Fruit fly (Drosophila melanogaster) whole organism, embryonic: ENCODE results near the gene CatB.

ENCODE experiments used
- Atf6 ChIP-seq: fragments of 200-800 bp; sonication (Bioruptor generic); IDR thresholded peaks from 2 replicates; pipeline ENCODE4 v1.3.6; 2022; ENCODE audit warnings: missing biosample characterization, missing genetic modification characterization
- Bgb ChIP-seq: fragments of 200-800 bp; sonication (Bioruptor generic); IDR thresholded peaks from 2 replicates; pipeline ENCODE4 v1.3.6; 2022; ENCODE audit warnings: missing biosample characterization, missing genetic modification characterization; ENCODE audit not compliant: partially characterized antibody
- CG10209 ChIP-seq: fragments of 200-800 bp; sonication (Bioruptor generic); optimal IDR thresholded peaks from 3 replicates; lab custom pipeline; 2017; ENCODE audit warnings: missing biosample characterization, mild to moderate bottlenecking, missing genetic modification characterization, missing genetic modification reagents
- CG11456 ChIP-seq: fragments of 200-800 bp; sonication (Bioruptor generic); IDR thresholded peaks from 3 replicates; pipeline ENCODE4 v1.3.6; 2022; ENCODE audit warnings: missing biosample characterization, missing genetic modification characterization
- CG1233 ChIP-seq: fragments of 200-800 bp; sonication (Bioruptor generic); optimal IDR thresholded peaks from 4 replicates; lab custom pipeline; 2018; ENCODE audit warnings: missing biosample characterization, mild to moderate bottlenecking, missing genetic modification characterization
- CG13287 ChIP-seq: fragments of 200-800 bp; sonication (Bioruptor generic); IDR thresholded peaks from 2 replicates; pipeline ENCODE4 v1.3.6; 2022; ENCODE audit warnings: missing biosample characterization, missing genetic modification characterization; ENCODE audit not compliant: partially characterized antibody
- CG16815 ChIP-seq: fragments of 200-800 bp; sonication (Bioruptor generic); optimal IDR thresholded peaks from 3 replicates; lab custom pipeline; 2017; ENCODE audit warnings: missing biosample characterization, mild to moderate bottlenecking, missing genetic modification characterization
- CG17359 ChIP-seq: fragments of 200-800 bp; sonication (Bioruptor generic); optimal IDR thresholded peaks from 3 replicates; lab custom pipeline; 2018; ENCODE audit warnings: missing biosample characterization, mild to moderate bottlenecking, missing genetic modification characterization, moderate library complexity
- CG18599 ChIP-seq: fragments of 200-800 bp; sonication (Bioruptor generic); optimal IDR thresholded peaks from 3 replicates; lab custom pipeline; 2017; ENCODE audit warnings: missing biosample characterization, missing genetic modification characterization, mild to moderate bottlenecking, moderate library complexity, missing genetic modification reagents
- CG33213 ChIP-seq: fragments of 200-800 bp; sonication (Bioruptor generic); optimal IDR thresholded peaks from 3 replicates; lab custom pipeline; 2016; ENCODE audit warnings: missing biosample characterization, missing genetic modification characterization
- CG42726 ChIP-seq: fragments of 200-800 bp; sonication (Bioruptor generic); IDR thresholded peaks from 2 replicates; pipeline ENCODE4 v1.3.6; 2022; ENCODE audit warnings: missing biosample characterization, missing genetic modification characterization; ENCODE audit not compliant: partially characterized antibody
- CG4404 ChIP-seq: fragments of 200-800 bp; sonication (Bioruptor generic); IDR thresholded peaks from 2 replicates; pipeline ENCODE4 v1.3.6; 2022; ENCODE audit warnings: missing biosample characterization, missing genetic modification characterization
- CG6175 ChIP-seq: fragments of 200-800 bp; sonication (Bioruptor generic); IDR thresholded peaks from 3 replicates; pipeline ENCODE4 v1.3.6; 2022; ENCODE audit warnings: missing biosample characterization, missing genetic modification characterization
- CG7271 ChIP-seq: fragments of 200-800 bp; sonication (Bioruptor generic); optimal IDR thresholded peaks from 2 replicates; lab custom pipeline; 2018; ENCODE audit warnings: missing biosample characterization, mild to moderate bottlenecking, missing genetic modification characterization, moderate library complexity
- CG7372 ChIP-seq: fragments of 200-800 bp; sonication (Bioruptor generic); IDR thresholded peaks from 2 replicates; pipeline ENCODE4 v1.3.6; 2022; ENCODE audit warnings: missing biosample characterization, missing genetic modification characterization
- CG7928 ChIP-seq: fragments of 200-800 bp; sonication (Bioruptor generic); optimal IDR thresholded peaks from 2 replicates; lab custom pipeline; 2017; ENCODE audit warnings: missing biosample characterization, mild to moderate bottlenecking, missing genetic modification characterization
- CG7963 ChIP-seq: fragments of 200-800 bp; sonication (Bioruptor generic); IDR thresholded peaks from 3 replicates; pipeline ENCODE4 v1.3.6; 2022; ENCODE audit warnings: missing biosample characterization, missing genetic modification characterization; ENCODE audit not compliant: partially characterized antibody
- CG8281 ChIP-seq: fragments of 200-800 bp; sonication (Bioruptor generic); optimal IDR thresholded peaks from 2 replicates; lab custom pipeline; 2018; ENCODE audit warnings: missing biosample characterization, mild to moderate bottlenecking, missing genetic modification characterization, moderate library complexity
- CG9932 ChIP-seq: fragments of 200-800 bp; sonication (Bioruptor generic); IDR thresholded peaks from 2 replicates; pipeline ENCODE4 v1.3.6; 2022; ENCODE audit warnings: missing biosample characterization, missing genetic modification characterization
- Dad ChIP-seq: fragments of 200-800 bp; sonication (Bioruptor generic); optimal IDR thresholded peaks from 3 replicates; lab custom pipeline; 2016; ENCODE audit warnings: missing biosample characterization, missing genetic modification characterization
- Dll ChIP-seq: fragments of 200-800 bp; sonication (Bioruptor generic); IDR thresholded peaks from 4 replicates; pipeline ENCODE4 v1.3.6; 2022; ENCODE audit warnings: missing biosample characterization, missing genetic modification characterization; ENCODE audit not compliant: partially characterized antibody
- Doc2 ChIP-seq: fragments of 200-800 bp; sonication (Bioruptor generic); IDR thresholded peaks from 2 replicates; pipeline ENCODE4 v1.3.6; 2022; ENCODE audit warnings: missing biosample characterization, missing genetic modification characterization
- Ets65A ChIP-seq: fragments of 200-800 bp; sonication (Bioruptor generic); peaks from one replicate; lab custom pipeline; 2016; ENCODE audit warnings: missing biosample characterization, missing genetic modification characterization
- Fer2 ChIP-seq: fragments of 200-800 bp; sonication (Bioruptor generic); optimal IDR thresholded peaks from 2 replicates; lab custom pipeline; 2018; ENCODE audit warnings: missing biosample characterization, mild to moderate bottlenecking, missing genetic modification characterization, moderate library complexity
- HLHmδ ChIP-seq: fragments of 200-800 bp; sonication (Bioruptor generic); optimal IDR thresholded peaks from 2 replicates; lab custom pipeline; 2018; ENCODE audit warnings: missing biosample characterization, mild to moderate bottlenecking, missing genetic modification characterization, moderate library complexity
- Hr78 ChIP-seq, 2 experiments: fragments of 200-800 bp in 1 of 2; fragments of >200 bp in 1 of 2; sonication (Bioruptor generic) in 1 of 2; optimal IDR thresholded peaks; 2 replicates each; lab custom pipeline; 2017 to 2019; ENCODE audit warnings: missing biosample characterization in 2 of 2, missing genetic modification characterization in 2 of 2, mild to moderate bottlenecking in 1 of 2, moderate library complexity in 1 of 2
- Opbp ChIP-seq: fragments of 200-800 bp; sonication (Bioruptor generic); IDR thresholded peaks from 3 replicates; pipeline ENCODE4 v1.3.6; 2022; ENCODE audit warnings: missing biosample characterization, missing genetic modification characterization; ENCODE audit not compliant: partially characterized antibody
- Rx ChIP-seq: fragments of 200-800 bp; sonication (Bioruptor generic); IDR thresholded peaks from 2 replicates; pipeline ENCODE4 v1.3.6; 2022; ENCODE audit warnings: missing biosample characterization, missing genetic modification characterization
- Vsx1 ChIP-seq: fragments of 200-800 bp; sonication (Bioruptor generic); optimal IDR thresholded peaks from 2 replicates; lab custom pipeline; 2017; ENCODE audit warnings: missing biosample characterization, mild to moderate bottlenecking, missing genetic modification characterization, missing genetic modification reagents
- ab ChIP-seq: fragments of 200-800 bp; sonication (Bioruptor generic); optimal IDR thresholded peaks from 2 replicates; lab custom pipeline; 2016; ENCODE audit warnings: missing biosample characterization, missing genetic modification characterization
- az2 ChIP-seq: fragments of 200-800 bp; sonication (Bioruptor generic); optimal IDR thresholded peaks from 3 replicates; lab custom pipeline; 2016; ENCODE audit warnings: missing biosample characterization, missing genetic modification characterization
- bigmax ChIP-seq: fragments of 200-800 bp; sonication (Bioruptor generic); optimal IDR thresholded peaks from 2 replicates; lab custom pipeline; 2018; ENCODE audit warnings: missing biosample characterization, mild to moderate bottlenecking, missing genetic modification characterization
- bowl ChIP-seq: fragments of 200-800 bp; sonication (Bioruptor generic); IDR thresholded peaks from 2 replicates; pipeline ENCODE4 v1.3.6; 2022; ENCODE audit warnings: missing biosample characterization, missing genetic modification characterization
- cad ChIP-seq: fragments of >200 bp; optimal IDR thresholded peaks from 2 replicates; lab custom pipeline; 2017; ENCODE audit warnings: missing biosample characterization, missing genetic modification characterization
- chinmo ChIP-seq: fragments of 200-800 bp; sonication (Bioruptor generic); IDR thresholded peaks from 4 replicates; pipeline ENCODE4 v1.3.6; 2022; ENCODE audit warnings: missing biosample characterization, missing genetic modification characterization; ENCODE audit not compliant: partially characterized antibody
- chm ChIP-seq: fragments of 200-800 bp; sonication (Bioruptor generic); IDR thresholded peaks from 2 replicates; pipeline ENCODE4 v1.3.6; 2022; ENCODE audit warnings: missing biosample characterization, missing genetic modification characterization
- ci ChIP-seq: fragments of 200-800 bp; sonication (Bioruptor generic); IDR thresholded peaks from 3 replicates; pipeline ENCODE4 v1.3.6; 2022; ENCODE audit warnings: missing biosample characterization, missing genetic modification characterization
- crol ChIP-seq: fragments of 200-800 bp; sonication (Bioruptor generic); IDR thresholded peaks from 2 replicates; pipeline ENCODE4 v1.3.6; 2022; ENCODE audit warnings: missing biosample characterization, missing genetic modification characterization
- hbn ChIP-seq: fragments of 200-800 bp; sonication (Bioruptor generic); IDR thresholded peaks from 2 replicates; pipeline ENCODE4 v1.3.6; 2022; ENCODE audit warnings: missing biosample characterization, missing genetic modification characterization; ENCODE audit not compliant: partially characterized antibody
- ken ChIP-seq: fragments of 200-800 bp; sonication (Bioruptor generic); IDR thresholded peaks from 3 replicates; pipeline ENCODE4 v1.3.6; 2022; ENCODE audit warnings: missing biosample characterization, missing genetic modification characterization
- lab ChIP-seq: fragments of 200-800 bp; sonication (Bioruptor generic); optimal IDR thresholded peaks from 3 replicates; lab custom pipeline; 2017; ENCODE audit warnings: missing biosample characterization, missing genetic modification characterization, mild to moderate bottlenecking, moderate library complexity, missing genetic modification reagents
- pan ChIP-seq, 4 experiments: fragments of >200 bp in 3 of 4; fragments of 200-800 bp in 1 of 4; sonication (Bioruptor generic) in 1 of 4; optimal IDR thresholded peaks in 3 of 4; IDR thresholded peaks in 1 of 4; 2 replicates each; pipeline versions ENCODE4 v1.3.6 to Lab custom; 2017 to 2022; ENCODE audit warnings: missing biosample characterization in 2 of 4, missing genetic modification characterization in 2 of 4, mixed read lengths in 1 of 4
- rib ChIP-seq: fragments of 200-800 bp; sonication (Bioruptor generic); IDR thresholded peaks from 2 replicates; pipeline ENCODE4 v1.3.6; 2022; ENCODE audit warnings: missing biosample characterization, missing genetic modification characterization
- shn ChIP-seq: fragments of 200-800 bp; sonication (Bioruptor generic); optimal IDR thresholded peaks from 3 replicates; lab custom pipeline; 2016; ENCODE audit warnings: missing biosample characterization, missing genetic modification characterization
- sim ChIP-seq: fragments of 200-800 bp; sonication (Bioruptor generic); IDR thresholded peaks from 2 replicates; pipeline ENCODE4 v1.3.6; 2022; ENCODE audit warnings: missing biosample characterization, missing genetic modification characterization
- vfl ChIP-seq: fragments of 200-800 bp; sonication (Bioruptor generic); optimal IDR thresholded peaks from 2 replicates; lab custom pipeline; 2016; ENCODE audit warnings: missing biosample characterization, missing genetic modification characterization

CatB gene

DNA sequence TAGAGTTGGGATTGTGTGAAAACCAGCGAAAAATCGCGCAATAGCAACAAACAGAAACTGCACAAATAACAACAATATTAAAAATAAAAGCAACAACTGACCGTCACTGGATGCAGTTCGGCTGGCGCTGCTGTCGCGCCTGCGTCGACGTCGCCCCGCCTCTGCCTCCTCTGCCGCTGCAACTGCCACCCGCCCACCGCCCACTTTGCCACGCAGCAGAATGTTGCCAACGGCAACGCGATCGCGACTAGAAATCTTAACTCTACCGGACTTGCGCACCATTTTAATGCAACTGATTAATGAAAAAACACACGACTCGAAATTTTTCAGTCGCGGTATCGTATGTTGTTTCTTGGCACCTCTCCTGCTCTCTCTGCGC is 14.5 kb upstream of the CatB start:
- 0 out of 3 replicates have a peak, but pooled peaks have one; percentile 25 for TF ChIP-seq ken (GFP tag; lab: Robert Waterston, UW)
- TF ChIP-seq lab (GFP tag; lab: Kevin White, UChicago): no peak
- TF ChIP-seq Bgb (GFP tag; lab: Robert Waterston, UW): 0 out of 2 replicates have a peak, but pooled peaks have one; percentile 18
- TF ChIP-seq ci (GFP tag; lab: Robert Waterston, UW): peak; percentile 47; the same call in 2 of the 3 replicates
- TF ChIP-seq Opbp: 0 out of 3 replicates have a peak, but pooled peaks have one; percentile 34
- peak; percentile 37; the same call in 1 of the 4 replicates for TF ChIP-seq chinmo (GFP tag; lab: Robert Waterston, UW)
- peak; percentile 30; the same call in 1 of the 2 replicates for TF ChIP-seq sim (GFP tag; lab: Robert Waterston, UW)
- 0 out of 3 replicates have a peak, but pooled peaks have one; percentile 35 for TF ChIP-seq CG11456 (GFP tag; lab: Robert Waterston, UW)
- TF ChIP-seq CG7372: no peak
- peak; percentile 71; the same call in 2 of the 3 replicates for TF ChIP-seq CG6175 (GFP tag; lab: Robert Waterston, UW)
- TF ChIP-seq rib (GFP tag; lab: Robert Waterston, UW): 0 out of 2 replicates have a peak, but pooled peaks have one; percentile 31
- peak; percentile 8; the same call in 1 of the 3 replicates for TF ChIP-seq CG7963 (GFP tag; lab: Robert Waterston, UW)
- peak; percentile 79 for TF ChIP-seq crol (GFP tag; lab: Robert Waterston, UW)
- TF ChIP-seq CG1233 (GFP tag; lab: Kevin White, UChicago): no peak
- 0 out of 4 replicates have a peak, but pooled peaks have one; percentile 28 for TF ChIP-seq Dll
- TF ChIP-seq CG9932 (GFP tag; lab: Robert Waterston, UW): no peak
- TF ChIP-seq chm (GFP tag; lab: Robert Waterston, UW): peak; percentile 36; the same call in 1 of the 2 replicates

DNA sequence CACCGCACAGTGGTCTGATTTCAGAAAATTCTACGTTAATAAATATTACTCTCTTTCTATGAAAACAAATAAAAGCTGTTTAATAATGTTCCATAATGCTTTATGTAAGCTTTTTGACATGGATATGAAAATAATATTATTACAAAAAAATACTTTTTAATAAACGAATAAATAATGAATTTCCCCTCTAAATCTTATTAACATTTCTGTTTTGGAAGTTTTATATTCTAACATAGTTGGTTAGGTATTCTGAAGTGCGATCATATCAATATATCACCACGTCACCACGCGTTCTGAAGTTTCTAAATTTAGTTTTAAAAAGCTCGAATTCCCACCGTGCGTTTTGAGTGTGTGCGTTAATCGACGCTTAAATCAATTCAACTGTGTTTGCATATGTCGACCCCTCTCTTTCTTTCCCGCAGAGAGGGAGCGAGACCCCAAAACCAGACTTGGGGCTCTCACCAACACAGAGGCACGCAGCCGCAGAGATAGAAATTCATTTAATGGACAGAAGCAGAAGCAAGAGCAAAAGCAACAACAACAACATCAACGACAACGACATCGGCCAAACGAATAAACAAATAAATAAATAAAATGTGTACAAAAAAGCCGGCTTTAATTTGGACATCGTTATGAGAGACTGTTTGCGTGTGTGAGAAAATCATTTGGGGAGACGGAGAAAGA is 13.9 kb upstream of the CatB start:
- peak; percentile 7 for TF ChIP-seq CG7271 (tag; lab: Kevin White, UChicago)
- TF ChIP-seq ab: no peak
- peak; percentile 86 for TF ChIP-seq CG10209
- TF ChIP-seq CG42726: no peak
- peak; percentile 23 for TF ChIP-seq HLHmδ
- no peak for TF ChIP-seq hbn (GFP tag; lab: Robert Waterston, UW)
- peak; percentile 66 for TF ChIP-seq Ets65A (GFP tag; lab: Kevin White, UChicago)
- TF ChIP-seq CG18599: peak; percentile 83
- no peak for TF ChIP-seq bowl (GFP tag; lab: Robert Waterston, UW)
- TF ChIP-seq az2 (GFP tag; lab: Kevin White, UChicago): peak; percentile 84
- TF ChIP-seq CG13287 (GFP tag; lab: Robert Waterston, UW): peak; percentile 28; the same call in 1 of the 2 replicates
- peak; percentile 70 for TF ChIP-seq CG8281 (tag; lab: Kevin White, UChicago)
- no peak for TF ChIP-seq pan (optimal IDR thresholded peaks at IDR 0.05; lab: Kevin White, UChicago)
- TF ChIP-seq pan (GFP tag; optimal IDR thresholded peaks at IDR 0.05 in 1 of 2, IDR thresholded peaks at IDR 0.05 in 1 of 2): peak in 1 of 2 experiments; percentile 77
- 0 out of 2 replicates have a peak, but pooled peaks have one; percentile 20 for TF ChIP-seq Doc2 (GFP tag; lab: Robert Waterston, UW)
- peak; percentile 61 for TF ChIP-seq Fer2 (tag; lab: Kevin White, UChicago)
- TF ChIP-seq Hr78 (GFP tag; optimal IDR thresholded peaks at IDR 0.05; lab: Kevin White, UChicago): peak in 1 of 2 experiments; percentile 86
- peak; percentile 83 for TF ChIP-seq CG17359 (tag; lab: Kevin White, UChicago)
- peak; percentile 66 for TF ChIP-seq CG7928 (GFP tag; lab: Kevin White, UChicago)
- TF ChIP-seq cad (GFP tag; lab: Kevin White, UChicago): no peak
- peak; percentile 36 for TF ChIP-seq CG4404
- TF ChIP-seq shn (GFP tag; lab: Kevin White, UChicago): peak; percentile 47
- TF ChIP-seq CG16815: peak; percentile 78
- no peak for TF ChIP-seq bigmax (GFP tag; lab: Kevin White, UChicago)
- no peak for TF ChIP-seq Rx (GFP tag; lab: Robert Waterston, UW)
- no peak for TF ChIP-seq vfl (GFP tag; lab: Kevin White, UChicago)
- TF ChIP-seq CG33213 (GFP tag; lab: Kevin White, UChicago): peak; percentile 53
- peak; percentile 57 for TF ChIP-seq Dad
- peak; percentile 75 for TF ChIP-seq Atf6 (GFP tag; lab: Robert Waterston, UW)
- peak; percentile 74 for TF ChIP-seq Vsx1 (GFP tag; lab: Kevin White, UChicago)
